Fruit fly (Drosophila melanogaster) whole organism, embryonic: Measurements from ENCODE around the gene galectin.

Experiments used
- Adf1 ChIP-seq: fragments of 200-800 bp; sonication (Bioruptor generic); IDR thresholded peaks from 2 replicates; pipeline ENCODE4 v1.3.6; 2022; ENCODE audit warnings: missing biosample characterization, missing genetic modification characterization
- BEAF-32 ChIP-seq: fragments of 200-800 bp; sonication (Bioruptor generic); optimal IDR thresholded peaks from 3 replicates; lab custom pipeline; 2017; ENCODE audit warnings: missing biosample characterization, missing genetic modification characterization, mild to moderate bottlenecking, moderate library complexity, missing genetic modification reagents
- CG10209 ChIP-seq: fragments of 200-800 bp; sonication (Bioruptor generic); optimal IDR thresholded peaks from 3 replicates; lab custom pipeline; 2017; ENCODE audit warnings: missing biosample characterization, mild to moderate bottlenecking, missing genetic modification characterization, missing genetic modification reagents
- CG10366 ChIP-seq: fragments of 200-800 bp; sonication (Bioruptor generic); IDR thresholded peaks from 2 replicates; pipeline ENCODE4 v1.3.6; 2022; ENCODE audit warnings: missing biosample characterization, missing genetic modification characterization
- CG12769 ChIP-seq: fragments of 200-800 bp; sonication (Bioruptor generic); optimal IDR thresholded peaks from 2 replicates; lab custom pipeline; 2019; ENCODE audit warnings: missing biosample characterization, mild to moderate bottlenecking, missing genetic modification characterization, moderate library complexity
- CG14710 ChIP-seq: fragments of 200-800 bp; sonication (Bioruptor generic); optimal IDR thresholded peaks from 3 replicates; lab custom pipeline; 2019; ENCODE audit warnings: missing biosample characterization, mild to moderate bottlenecking, missing genetic modification characterization, moderate library complexity
- CG14860 ChIP-seq: fragments of 200-800 bp; sonication (Bioruptor generic); IDR thresholded peaks from 3 replicates; pipeline ENCODE4 v1.3.6; 2022; ENCODE audit warnings: missing biosample characterization, missing genetic modification characterization; ENCODE audit not compliant: partially characterized antibody
- CG15479 ChIP-seq: fragments of 200-800 bp; sonication (Bioruptor generic); optimal IDR thresholded peaks from 3 replicates; lab custom pipeline; 2019; ENCODE audit warnings: missing biosample characterization, mild to moderate bottlenecking, missing genetic modification characterization, moderate library complexity
- CG16813 ChIP-seq: fragments of 200-800 bp; sonication (Bioruptor generic); IDR thresholded peaks from 3 replicates; pipeline ENCODE4 v1.3.6; 2022; ENCODE audit warnings: missing biosample characterization, missing genetic modification characterization; ENCODE audit not compliant: partially characterized antibody
- CG17186 ChIP-seq: fragments of 200-800 bp; sonication (Bioruptor generic); optimal IDR thresholded peaks from 3 replicates; lab custom pipeline; 2017; ENCODE audit warnings: missing biosample characterization, missing genetic modification reagents, missing genetic modification characterization
- CG17385 ChIP-seq: fragments of 200-800 bp; sonication (Bioruptor generic); optimal IDR thresholded peaks from 3 replicates; lab custom pipeline; 2018; ENCODE audit warnings: missing biosample characterization, mild to moderate bottlenecking, missing genetic modification characterization
- CG17829 ChIP-seq: fragments of 200-800 bp; optimal IDR thresholded peaks from 2 replicates; lab custom pipeline; 2019; ENCODE audit warnings: missing biosample characterization, mild to moderate bottlenecking, missing genetic modification characterization, moderate library complexity
- CG2129 ChIP-seq: fragments of 200-800 bp; sonication (Bioruptor generic); IDR thresholded peaks from 2 replicates; pipeline ENCODE4 v1.3.6; 2022; ENCODE audit warnings: missing biosample characterization, missing genetic modification characterization; ENCODE audit not compliant: partially characterized antibody
- CG31224 ChIP-seq: fragments of 200-800 bp; sonication (Bioruptor generic); IDR thresholded peaks from 2 replicates; pipeline ENCODE4 v1.3.6; 2022; ENCODE audit warnings: missing biosample characterization, missing genetic modification characterization
- CG32532 ChIP-seq: fragments of 200-800 bp; sonication (Bioruptor generic); IDR thresholded peaks from 2 replicates; pipeline ENCODE4 v1.3.6; 2022; ENCODE audit warnings: missing biosample characterization, missing genetic modification characterization
- CG3995 ChIP-seq: fragments of 200-800 bp; sonication (Bioruptor generic); optimal IDR thresholded peaks from 3 replicates; lab custom pipeline; 2016; ENCODE audit warnings: missing biosample characterization, missing genetic modification characterization
- CG4282 ChIP-seq: fragments of 200-800 bp; sonication (Bioruptor generic); optimal IDR thresholded peaks from 2 replicates; lab custom pipeline; 2016; ENCODE audit warnings: missing biosample characterization, missing genetic modification characterization
- CG4404 ChIP-seq: fragments of 200-800 bp; sonication (Bioruptor generic); IDR thresholded peaks from 2 replicates; pipeline ENCODE4 v1.3.6; 2022; ENCODE audit warnings: missing biosample characterization, missing genetic modification characterization
- CG4424 ChIP-seq: fragments of 200-800 bp; sonication (Bioruptor generic); optimal IDR thresholded peaks from 3 replicates; lab custom pipeline; 2016; ENCODE audit warnings: missing biosample characterization, missing genetic modification characterization
- CG6791 ChIP-seq: fragments of 200-800 bp; sonication (Bioruptor generic); IDR thresholded peaks from 3 replicates; pipeline ENCODE4 v1.3.6; 2022; ENCODE audit warnings: missing biosample characterization, missing genetic modification characterization; ENCODE audit not compliant: partially characterized antibody
- CG8290 ChIP-seq, 3 experiments: fragments of 200-800 bp; sonication (Bioruptor generic); optimal IDR thresholded peaks; 2 replicates each; lab custom pipeline; 2016 to 2019; ENCODE audit warnings: missing biosample characterization in 3 of 3, missing genetic modification characterization in 3 of 3, mild to moderate bottlenecking in 2 of 3, moderate library complexity in 1 of 3
- CHES-1-like ChIP-seq: fragments of 200-800 bp; sonication (Bioruptor generic); optimal IDR thresholded peaks from 2 replicates; lab custom pipeline; 2016; ENCODE audit warnings: missing biosample characterization, missing genetic modification characterization
- D19A ChIP-seq: fragments of 200-800 bp; optimal IDR thresholded peaks from 3 replicates; lab custom pipeline; 2019; ENCODE audit warnings: missing biosample characterization, mild to moderate bottlenecking, missing genetic modification characterization, moderate library complexity
- Dref ChIP-seq: fragments of 200-800 bp; sonication (Bioruptor generic); IDR thresholded peaks from 2 replicates; pipeline ENCODE4 v1.3.6; 2022; ENCODE audit warnings: missing biosample characterization, missing genetic modification characterization
- Drgx ChIP-seq: fragments of 200-800 bp; sonication (Bioruptor generic); IDR thresholded peaks from 2 replicates; pipeline ENCODE4 v1.3.6; 2022; ENCODE audit warnings: missing biosample characterization, missing genetic modification characterization
- Ets97D ChIP-seq: fragments of 200-800 bp; sonication (Bioruptor generic); optimal IDR thresholded peaks from 3 replicates; lab custom pipeline; 2016; ENCODE audit warnings: missing biosample characterization, missing genetic modification characterization
- Med ChIP-seq: fragments of 200-800 bp; sonication (Bioruptor generic); peaks from one replicate; lab custom pipeline; 2016; ENCODE audit warnings: missing biosample characterization, missing genetic modification characterization, mild to moderate bottlenecking, inconsistent platforms, moderate library complexity
- Mrtf ChIP-seq: fragments of 200-800 bp; sonication (Bioruptor generic); IDR thresholded peaks from 3 replicates; pipeline ENCODE4 v1.3.6; 2022; ENCODE audit warnings: missing biosample characterization, missing genetic modification characterization
- Nf-YC ChIP-seq: fragments of 200-800 bp; optimal IDR thresholded peaks from 3 replicates; lab custom pipeline; 2019; ENCODE audit warnings: missing biosample characterization, mild to moderate bottlenecking, missing genetic modification characterization, moderate library complexity
- Opbp ChIP-seq: fragments of 200-800 bp; sonication (Bioruptor generic); IDR thresholded peaks from 3 replicates; pipeline ENCODE4 v1.3.6; 2022; ENCODE audit warnings: missing biosample characterization, missing genetic modification characterization; ENCODE audit not compliant: partially characterized antibody
- Optix ChIP-seq: fragments of 200-800 bp; sonication (Bioruptor generic); IDR thresholded peaks from 3 replicates; pipeline ENCODE4 v1.3.6; 2022; ENCODE audit warnings: missing biosample characterization, missing genetic modification characterization
- Sry-δ ChIP-seq: fragments of 200-800 bp; sonication (Bioruptor generic); optimal IDR thresholded peaks from 2 replicates; lab custom pipeline; 2016; ENCODE audit warnings: missing biosample characterization, missing genetic modification characterization
- Usf ChIP-seq: fragments of 200-800 bp; sonication (Bioruptor generic); optimal IDR thresholded peaks from 2 replicates; lab custom pipeline; 2017; ENCODE audit warnings: missing genotype, missing biosample characterization, missing genetic modification characterization
- bbx ChIP-seq: fragments of 200-800 bp; sonication (Bioruptor generic); IDR thresholded peaks from 2 replicates; pipeline ENCODE4 v1.3.6; 2022; ENCODE audit warnings: missing biosample characterization, missing genetic modification characterization; ENCODE audit not compliant: partially characterized antibody
- br ChIP-seq: fragments of >200 bp; optimal IDR thresholded peaks from 2 replicates; lab custom pipeline; 2017
- dmrt11E ChIP-seq: fragments of 200-800 bp; sonication (Bioruptor generic); optimal IDR thresholded peaks from 3 replicates; lab custom pipeline; 2018; ENCODE audit warnings: missing biosample characterization, mild to moderate bottlenecking, missing genetic modification characterization, moderate library complexity
- ewg ChIP-seq: fragments of 200-800 bp; sonication (Bioruptor generic); optimal IDR thresholded peaks from 3 replicates; lab custom pipeline; 2017; ENCODE audit warnings: mild to moderate bottlenecking, missing biosample characterization, missing genetic modification reagents, missing genetic modification characterization
- fd102C ChIP-seq: fragments of 200-800 bp; sonication (Bioruptor generic); optimal IDR thresholded peaks from 2 replicates; lab custom pipeline; 2018; ENCODE audit warnings: missing biosample characterization, mild to moderate bottlenecking, missing genetic modification characterization, moderate library complexity
- fu2 ChIP-seq: fragments of 200-800 bp; sonication (Bioruptor generic); optimal IDR thresholded peaks from 2 replicates; lab custom pipeline; 2016; ENCODE audit warnings: missing biosample characterization, missing genetic modification characterization
- gcm2 ChIP-seq: fragments of 200-800 bp; sonication (Bioruptor generic); optimal IDR thresholded peaks from 2 replicates; lab custom pipeline; 2016; ENCODE audit warnings: missing biosample characterization, missing genetic modification characterization
- gro ChIP-seq: fragments of 200-800 bp; sonication (Bioruptor generic); optimal IDR thresholded peaks from 2 replicates; lab custom pipeline; 2016; ENCODE audit warnings: missing biosample characterization, missing genetic modification characterization
- hbn ChIP-seq: fragments of 200-800 bp; sonication (Bioruptor generic); IDR thresholded peaks from 2 replicates; pipeline ENCODE4 v1.3.6; 2022; ENCODE audit warnings: missing biosample characterization, missing genetic modification characterization; ENCODE audit not compliant: partially characterized antibody
- knrl ChIP-seq: fragments of 200-800 bp; sonication (Bioruptor generic); IDR thresholded peaks from 3 replicates; pipeline ENCODE4 v1.3.6; 2022; ENCODE audit warnings: missing biosample characterization, missing genetic modification characterization; ENCODE audit not compliant: partially characterized antibody
- nmo ChIP-seq: fragments of 200-800 bp; sonication (Bioruptor generic); optimal IDR thresholded peaks from 2 replicates; lab custom pipeline; 2018; ENCODE audit warnings: missing biosample characterization, mild to moderate bottlenecking, missing genetic modification characterization, moderate library complexity
- pzg ChIP-seq: fragments of 200-800 bp; sonication (Bioruptor generic); optimal IDR thresholded peaks from 3 replicates; lab custom pipeline; 2018; ENCODE audit warnings: missing biosample characterization, mild to moderate bottlenecking, missing genetic modification characterization, moderate library complexity
- sens ChIP-seq: fragments of 200-800 bp; sonication (Bioruptor generic); peaks from one replicate; lab custom pipeline; 2016; ENCODE audit warnings: missing biosample characterization, missing genetic modification characterization
- slou ChIP-seq: fragments of 200-800 bp; sonication (Bioruptor generic); optimal IDR thresholded peaks from 3 replicates; lab custom pipeline; 2016; ENCODE audit warnings: missing biosample characterization, missing genetic modification characterization
- toy ChIP-seq: fragments of 200-800 bp; sonication (Bioruptor generic); IDR thresholded peaks from 2 replicates; pipeline ENCODE4 v1.3.6; 2022; ENCODE audit warnings: missing biosample characterization, missing genetic modification characterization
- zen2 ChIP-seq: fragments of 200-800 bp; sonication (Bioruptor generic); IDR thresholded peaks from 3 replicates; pipeline ENCODE4 v1.3.6; 2022; ENCODE audit warnings: missing biosample characterization, missing genetic modification characterization; ENCODE audit not compliant: partially characterized antibody
- zfh1 ChIP-seq: fragments of 200-800 bp; sonication (Bioruptor generic); IDR thresholded peaks from 3 replicates; pipeline ENCODE4 v1.3.6; 2022; ENCODE audit warnings: missing biosample characterization, missing genetic modification characterization

The galectin gene

dm6 chr2L:114429-114828, 42.9 kb downstream of the galectin start, which contains the start of gene ND-15 (continued):
- TF ChIP-seq Nf-YC (tag; lab: Kevin White, UChicago) (no peak), CG31224 (no peak), CG6791 (GFP tag; lab: Robert Waterston, UW) (0 out of 3 replicates have a peak, but pooled peaks have one; percentile 50), CG4424 (GFP tag; lab: Kevin White, UChicago) (no peak), CG10209 (GFP tag; lab: Kevin White, UChicago) (no peak), CG8290 (GFP tag; optimal IDR thresholded peaks at IDR 0.05; lab: Kevin White, UChicago) (no peak), CG8290 (tag; optimal IDR thresholded peaks at IDR 0.05; lab: Kevin White, UChicago) (peak in 1 of 2 experiments; percentile 20), CG17829 (no peak), Dref (GFP tag; lab: Robert Waterston, UW) (peak; percentile 86), fu2 (GFP tag; lab: Kevin White, UChicago) (no peak), hbn (peak; percentile 58), Ets97D (GFP tag; lab: Kevin White, UChicago) (peak; percentile 20), slou (no peak), toy (no peak), CG12769 (tag; lab: Kevin White, UChicago) (peak; percentile 74), D19A (tag; lab: Kevin White, UChicago) (no peak), CHES-1-like (GFP tag; lab: Kevin White, UChicago) (no peak), sens (peak; percentile 71), CG32532 (GFP tag; lab: Robert Waterston, UW) (no peak), Usf (no peak), fd102C (GFP tag; lab: Kevin White, UChicago) (no peak), zfh1 (GFP tag; lab: Robert Waterston, UW) (no peak), zen2 (GFP tag; lab: Robert Waterston, UW) (peak; percentile 46; the same call in 1 of the 3 replicates), CG14860 (GFP tag; lab: Robert Waterston, UW) (peak; percentile 55), ewg (GFP tag; lab: Kevin White, UChicago) (peak; percentile 65), CG16813 (GFP tag; lab: Robert Waterston, UW) (peak; percentile 82), CG17385 (no peak), knrl (GFP tag; lab: Robert Waterston, UW) (peak; percentile 73; the same call in 2 of the 3 replicates), br (lab: Kevin White, UChicago) (no peak), Drgx (no peak), nmo (GFP tag; lab: Kevin White, UChicago) (no peak), CG14710 (tag; lab: Kevin White, UChicago) (peak; percentile 14), CG17186 (GFP tag; lab: Kevin White, UChicago) (peak; percentile 58), gcm2 (GFP tag; lab: Kevin White, UChicago) (no peak), CG4282 (no peak), dmrt11E (tag; lab: Kevin White, UChicago) (no peak), CG3995 (GFP tag; lab: Kevin White, UChicago) (peak; percentile 91), bbx (GFP tag; lab: Robert Waterston, UW) (peak; percentile 83), CG4404 (no peak), BEAF-32 (peak; percentile 83), Med (GFP tag; lab: Kevin White, UChicago) (peak; percentile 74), gro (GFP tag; lab: Kevin White, UChicago) (no peak), pzg (GFP tag; lab: Kevin White, UChicago) (peak; percentile 72), Mrtf (GFP tag; lab: Robert Waterston, UW) (no peak), Opbp (GFP tag; lab: Robert Waterston, UW) (peak; percentile 83), Adf1 (GFP tag; lab: Robert Waterston, UW) (no peak), Sry-δ (peak; percentile 79), CG2129 (GFP tag; lab: Robert Waterston, UW) (peak; percentile 45; the same call in 1 of the 2 replicates), CG15479 (GFP tag; lab: Kevin White, UChicago) (peak; percentile 50), CG10366 (GFP tag; lab: Robert Waterston, UW) (no peak), Optix (GFP tag; lab: Robert Waterston, UW) (no peak)
